Worm (Caenorhabditis elegans) whole organism, young adult: ENCODE measurements around the gene gplb-1.

ENCODE experiments used
- C17E4.6 ChIP-seq: fragments of 200-800 bp; sonication (Bioruptor generic); IDR thresholded peaks from 2 replicates; pipeline ENCODE4 v1.3.6; 2022; ENCODE audit warnings: missing genetic modification reagents, missing genetic modification characterization, missing compliant biosample characterization
- F33H1.4 ChIP-seq: fragments of 200-800 bp; sonication (Bioruptor generic); IDR thresholded peaks from 2 replicates; pipeline ENCODE4 v1.3.6; 2022; ENCODE audit warnings: missing genetic modification reagents, missing genetic modification characterization, missing compliant biosample characterization
- ccch-3 ChIP-seq: fragments of 200-800 bp; sonication (Bioruptor generic); optimal IDR thresholded peaks from 2 replicates; lab custom pipeline; 2018; ENCODE audit warnings: mild to moderate bottlenecking, missing genetic modification characterization, missing compliant biosample characterization
- ceh-79 ChIP-seq: sonication (generic microtip); optimal IDR thresholded peaks from 2 replicates; lab custom pipeline; 2017; ENCODE audit warnings: mild to moderate bottlenecking, missing genetic modification characterization, missing compliant biosample characterization
- egl-44 ChIP-seq: fragments of 200-800 bp; sonication (Bioruptor generic); IDR thresholded peaks from 2 replicates; pipeline ENCODE4 v1.3.6; 2022; ENCODE audit warnings: missing genetic modification reagents, missing genetic modification characterization, missing compliant biosample characterization
- ets-4 ChIP-seq: fragments of 200-800 bp; sonication (Bioruptor generic); optimal IDR thresholded peaks from 2 replicates; lab custom pipeline; 2018; ENCODE audit warnings: mild to moderate bottlenecking, missing genetic modification characterization, missing compliant biosample characterization
- mel-28 ChIP-seq: sonication (generic microtip); optimal IDR thresholded peaks from 2 replicates; lab custom pipeline; 2016; ENCODE audit warnings: borderline replicate concordance, mild to moderate bottlenecking, missing genetic modification characterization, missing compliant biosample characterization
- rpc-1 ChIP-seq, 2 experiments: fragments of 150-350 bp in 1 of 2; sonication (generic microtip) in 1 of 2; optimal IDR thresholded peaks; 2 replicates each; lab custom pipeline; 2014 to 2018; ENCODE audit warnings: missing biosample characterization in 1 of 2, missing genetic modification characterization in 1 of 2, missing genetic modification reagents in 1 of 2, missing genotype in 1 of 2
- snpc-4 ChIP-seq, 5 experiments: fragments of 150-350 bp in 1 of 5; sonication (generic microtip) in 4 of 5; optimal IDR thresholded peaks; 2 replicates each; lab custom pipeline; 2014 to 2018; ENCODE audit warnings: missing genetic modification characterization in 5 of 5, missing biosample characterization in 3 of 5, antibody characterized with exemption in 2 of 5, mild to moderate bottlenecking in 2 of 5, missing compliant biosample characterization in 2 of 5, missing genotype in 2 of 5, moderate library complexity in 2 of 5, missing genetic modification reagents in 1 of 5
- tbp1 ChIP-seq: fragments of 200-800 bp; sonication (Bioruptor generic); optimal IDR thresholded peaks from 2 replicates; lab custom pipeline; 2018; ENCODE audit warnings: mild to moderate bottlenecking, missing genetic modification characterization, missing compliant biosample characterization
- unc-62 ChIP-seq: fragments of 150-350 bp; optimal IDR thresholded peaks from 2 replicates; lab custom pipeline; 2014; ENCODE audit warnings: missing biosample characterization, missing genetic modification reagents, missing genetic modification characterization

ce11 chrV:8495965-8496364, 24.9 kb upstream of the gplb-1 start:
- no peak for TF ChIP-seq ccch-3
- TF ChIP-seq snpc-4 (GFP tag; optimal IDR thresholded peaks at IDR 0.05; lab: Kevin White, UChicago), result peak; percentile 17
- TF ChIP-seq snpc-4 (tag; optimal IDR thresholded peaks at IDR 0.05; lab: Kevin White, UChicago), result peak; percentile 43 to 90 (median 68)
- peak; percentile 72 for TF ChIP-seq rpc-1 (optimal IDR thresholded peaks at IDR 0.05; lab: Kevin White, UChicago)
- TF ChIP-seq rpc-1 (tag; optimal IDR thresholded peaks at IDR 0.05; lab: Kevin White, UChicago), result peak; percentile 88
- TF ChIP-seq unc-62, result no peak
- 0 out of 2 replicates have a peak, but pooled peaks have one; percentile 26 for TF ChIP-seq egl-44
- TF ChIP-seq C17E4.6 (GFP tag; lab: Robert Waterston, UW), result no peak
- no peak for TF ChIP-seq ets-4 (GFP tag; lab: Kevin White, UChicago)
- TF ChIP-seq tbp1 (GFP tag; lab: Kevin White, UChicago), result peak; percentile 93
- no peak for TF ChIP-seq ceh-79 (tag; lab: Kevin White, UChicago)
- no peak for TF ChIP-seq mel-28 (tag; lab: Kevin White, UChicago)
- TF ChIP-seq F33H1.4, result no peak; the same call in 1 of the 2 replicates
